Worm (Caenorhabditis elegans) whole organism, early embryonic: ENCODE measurements around the gene clec-80.

ENCODE experiments used
- B0310.2 ChIP-seq: sonication (generic microtip); optimal IDR thresholded peaks from 2 replicates; lab custom pipeline; 2016; ENCODE audit warnings: mild to moderate bottlenecking, missing genetic modification characterization, missing compliant biosample characterization
- ama-1 ChIP-seq: fragments of 150-350 bp; optimal IDR thresholded peaks from 2 replicates; lab custom pipeline; 2014
- ets-7 ChIP-seq: sonication (generic microtip); optimal IDR thresholded peaks from 2 replicates; lab custom pipeline; 2016; ENCODE audit warnings: missing genotype, missing genetic modification characterization, missing compliant biosample characterization
- hmbx-1 ChIP-seq: sonication (generic microtip); optimal IDR thresholded peaks from 2 replicates; lab custom pipeline; 2016; ENCODE audit warnings: mild to moderate bottlenecking, missing genetic modification characterization, missing compliant biosample characterization
- hmg-4 ChIP-seq: fragments of 200-800 bp; sonication (Bioruptor generic); optimal IDR thresholded peaks from 2 replicates; lab custom pipeline; 2018; ENCODE audit warnings: mild to moderate bottlenecking, missing genetic modification characterization, missing compliant biosample characterization
- hnd-1 ChIP-seq: sonication (generic microtip); optimal IDR thresholded peaks from 2 replicates; lab custom pipeline; 2016; ENCODE audit warnings: missing genetic modification characterization, missing compliant biosample characterization
- pes-1 ChIP-seq: fragments of 200-800 bp; sonication (Bioruptor generic); IDR thresholded peaks from 2 replicates; pipeline ENCODE4 v1.3.6; 2022; ENCODE audit warnings: missing genetic modification reagents, missing genetic modification characterization, missing compliant biosample characterization
- scrt-1 ChIP-seq: fragments of 200-800 bp; sonication (Bioruptor generic); IDR thresholded peaks from 2 replicates; pipeline ENCODE4 v1.3.6; 2022; ENCODE audit warnings: missing genetic modification characterization, missing compliant biosample characterization
- sea-1 ChIP-seq: fragments of 200-800 bp; sonication (Bioruptor generic); conservative IDR thresholded peaks from 2 replicates; pipeline ENCODE4 v1.3.6; 2022; ENCODE audit warnings: missing genetic modification characterization, missing compliant biosample characterization
- tbx-11 ChIP-seq: fragments of 200-800 bp; sonication (Bioruptor generic); IDR thresholded peaks from 2 replicates; pipeline ENCODE4 v1.3.6; 2022; ENCODE audit warnings: missing genetic modification characterization, missing compliant biosample characterization
- tbx-37 ChIP-seq: fragments of 200-800 bp; sonication (Bioruptor generic); conservative IDR thresholded peaks from 2 replicates; pipeline ENCODE4 v1.3.6; 2022; ENCODE audit warnings: missing genetic modification reagents, missing genetic modification characterization, missing compliant biosample characterization
- tra-4 ChIP-seq: sonication (generic microtip); optimal IDR thresholded peaks from 2 replicates; lab custom pipeline; 2017; ENCODE audit warnings: missing genetic modification characterization, missing compliant biosample characterization

Gene clec-80

DNA sequence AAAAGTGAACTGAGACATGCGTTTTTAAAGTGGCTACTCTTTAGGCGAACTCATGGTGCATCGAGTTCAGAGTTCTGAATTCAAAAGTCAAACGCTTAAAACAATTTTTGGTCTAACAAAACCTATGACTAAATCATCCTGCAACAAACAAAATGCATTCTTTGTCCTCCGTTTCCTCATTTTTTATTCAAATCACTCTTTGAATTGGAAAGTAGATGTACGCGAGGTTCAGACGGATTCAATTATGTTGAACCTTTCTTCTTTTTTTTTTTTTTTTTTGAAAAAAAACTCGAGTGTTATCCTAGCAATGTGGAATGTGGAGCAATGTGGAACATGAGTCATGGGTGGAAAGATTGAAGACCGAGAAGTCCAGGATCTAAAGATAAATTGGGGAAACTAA, 35.2 kb downstream of the clec-80 start:
- TF ChIP-seq hmg-4 (no peak), B0310.2 (tag; lab: Kevin White, UChicago) (no peak), ama-1 (lab: Kevin White, UChicago) (no peak), tbx-37 (GFP tag; lab: Robert Waterston, UW) (no peak), hnd-1 (tag; lab: Kevin White, UChicago) (no peak), tra-4 (tag; lab: Kevin White, UChicago) (no peak), ets-7 (tag; lab: Kevin White, UChicago) (no peak), pes-1 (no peak), hmbx-1 (no peak)

DNA sequence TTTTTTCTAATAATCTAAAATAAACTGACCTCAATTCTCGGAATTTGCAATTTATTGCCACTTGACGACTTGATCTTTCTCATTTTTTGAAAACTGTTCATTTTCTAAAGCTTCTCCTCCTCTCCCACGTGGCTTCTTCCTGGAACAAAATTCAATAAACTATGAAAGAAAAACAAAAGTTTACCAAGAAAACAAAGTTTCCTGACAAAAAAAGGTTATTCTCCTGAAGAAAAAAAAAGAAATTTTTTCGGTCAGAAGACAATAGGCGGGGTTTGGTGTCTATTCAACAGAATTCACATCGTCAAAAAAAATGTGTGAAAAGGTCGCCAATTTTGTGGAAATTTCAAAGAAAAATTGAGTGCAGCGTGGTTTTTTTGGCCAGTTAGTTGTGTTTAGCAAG, 41.2 kb downstream of the clec-80 start, which contains the start of gene Y54G2A.16:
Y54G2A.16 (minus strand) TSS at position 101 of the 400 bp plus-strand sequence.
- TF ChIP-seq scrt-1 (GFP tag; lab: Robert Waterston, UW), result no peak
- TF ChIP-seq tbx-11 (GFP tag; lab: Robert Waterston, UW), result no peak
- TF ChIP-seq B0310.2 (tag; lab: Kevin White, UChicago), result no peak
- TF ChIP-seq sea-1 (GFP tag; lab: Robert Waterston, UW), result no peak
- TF ChIP-seq tra-4 (tag; lab: Kevin White, UChicago), result no peak
